Worm (Caenorhabditis elegans) whole organism, midembryonic: ENCODE data around the gene srsx-16.

ENCODE experiments used
- cog-1 ChIP-seq: sonication (generic microtip); optimal IDR thresholded peaks from 2 replicates; lab custom pipeline; 2016; ENCODE audit warnings: missing genetic modification characterization, missing compliant biosample characterization
- flt-1 ChIP-seq: fragments of 200-800 bp; sonication (Bioruptor generic); IDR thresholded peaks from 2 replicates; pipeline ENCODE4 v1.3.6; 2022; ENCODE audit warnings: missing genetic modification characterization, missing compliant biosample characterization
- ref-1 ChIP-seq: fragments of 200-800 bp; sonication (Bioruptor generic); conservative IDR thresholded peaks from 2 replicates; pipeline ENCODE4 v1.3.6; 2022; ENCODE audit warnings: missing genetic modification reagents, missing genetic modification characterization, missing compliant biosample characterization
- tab-1 ChIP-seq: fragments of 200-800 bp; sonication (Bioruptor generic); IDR thresholded peaks from 2 replicates; pipeline ENCODE4 v1.3.6; 2022; ENCODE audit warnings: missing genetic modification characterization, missing compliant biosample characterization
- ztf-23 ChIP-seq: fragments of 200-800 bp; sonication (Bioruptor generic); IDR thresholded peaks from 2 replicates; pipeline ENCODE4 v1.3.6; 2022; ENCODE audit warnings: missing genetic modification reagents, missing genetic modification characterization, missing compliant biosample characterization

DNA sequence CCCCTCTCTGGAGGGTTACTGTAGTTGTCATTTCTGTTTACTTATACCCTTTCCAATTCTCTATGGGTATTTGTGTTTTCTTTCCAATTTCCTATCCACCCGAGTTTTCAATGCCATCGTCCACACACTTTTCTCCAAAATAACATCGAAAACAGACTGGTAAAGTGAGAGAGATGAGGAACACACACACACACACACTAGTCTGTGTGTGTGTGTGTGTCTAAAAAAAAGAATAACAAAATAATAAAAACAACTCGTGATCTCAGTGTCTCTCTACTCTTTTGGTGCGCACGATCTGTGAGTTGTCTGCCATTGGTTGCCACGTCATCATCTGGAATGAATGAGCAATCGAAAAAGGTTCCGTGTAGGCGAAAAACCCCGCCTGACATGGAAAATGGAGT lies 33.2 kb downstream of the srsx-16 start:
- TF ChIP-seq ref-1 (GFP tag; lab: Robert Waterston, UW) (no peak), tab-1 (no peak), ztf-23 (GFP tag; lab: Robert Waterston, UW) (no peak), cog-1 (no peak), flt-1 (GFP tag; lab: Robert Waterston, UW) (no peak)
